Worm (Caenorhabditis elegans) whole organism, late embryonic: Measurements from ENCODE around the gene F59E12.9.

Source experiments
- K09A11.1 ChIP-seq: sonication (generic microtip); optimal IDR thresholded peaks from 2 replicates; lab custom pipeline; 2017; ENCODE audit warnings: antibody characterized with exemption, mild to moderate bottlenecking, missing genetic modification characterization, missing compliant biosample characterization; ENCODE audit not compliant: insufficient read depth
- ahr-1 ChIP-seq: sonication (generic microtip); optimal IDR thresholded peaks from 2 replicates; lab custom pipeline; 2016; ENCODE audit warnings: missing genetic modification characterization, missing compliant biosample characterization
- ceh-14 ChIP-seq: sonication (generic microtip); optimal IDR thresholded peaks from 2 replicates; lab custom pipeline; 2016; ENCODE audit warnings: missing genotype, missing genetic modification characterization, missing compliant biosample characterization
- ceh-19 ChIP-seq: fragments of 200-800 bp; sonication (Bioruptor generic); optimal IDR thresholded peaks from 2 replicates; lab custom pipeline; 2018; ENCODE audit warnings: mild to moderate bottlenecking, missing genetic modification characterization, missing compliant biosample characterization
- ceh-45 ChIP-seq: fragments of 200-800 bp; sonication (Bioruptor generic); IDR thresholded peaks from 2 replicates; pipeline ENCODE4 v1.3.6; 2022; ENCODE audit warnings: missing genetic modification reagents, missing genetic modification characterization, missing compliant biosample characterization
- fkh-10 ChIP-seq: fragments of 150-350 bp; optimal IDR thresholded peaks from 2 replicates; lab custom pipeline; 2014; ENCODE audit warnings: missing biosample characterization, missing genetic modification reagents, missing genetic modification characterization
- hlh-15 ChIP-seq: sonication (generic microtip); optimal IDR thresholded peaks from 2 replicates; lab custom pipeline; 2016; ENCODE audit warnings: missing genetic modification characterization, missing compliant biosample characterization
- hlh-6 ChIP-seq: sonication (generic microtip); optimal IDR thresholded peaks from 2 replicates; lab custom pipeline; 2016; ENCODE audit warnings: missing genotype, missing genetic modification characterization, missing compliant biosample characterization
- nhr-11 ChIP-seq: fragments of 150-350 bp; optimal IDR thresholded peaks from 2 replicates; lab custom pipeline; 2014; ENCODE audit warnings: missing biosample characterization, missing genetic modification characterization
- nhr-232 ChIP-seq: sonication (generic microtip); optimal IDR thresholded peaks from 2 replicates; lab custom pipeline; 2016; ENCODE audit warnings: missing genetic modification characterization, missing compliant biosample characterization
- pag-3 ChIP-seq: sonication (generic microtip); optimal IDR thresholded peaks from 2 replicates; lab custom pipeline; 2016; ENCODE audit warnings: missing compliant biosample characterization, missing genetic modification characterization, borderline replicate concordance
- pros-1 ChIP-seq: fragments of 150-350 bp; optimal IDR thresholded peaks from 2 replicates; lab custom pipeline; 2014; ENCODE audit warnings: missing biosample characterization, missing genetic modification reagents, missing genetic modification characterization
- rnt-1 ChIP-seq: sonication (generic microtip); optimal IDR thresholded peaks from 2 replicates; lab custom pipeline; 2016; ENCODE audit warnings: missing genetic modification characterization, missing compliant biosample characterization

DNA sequence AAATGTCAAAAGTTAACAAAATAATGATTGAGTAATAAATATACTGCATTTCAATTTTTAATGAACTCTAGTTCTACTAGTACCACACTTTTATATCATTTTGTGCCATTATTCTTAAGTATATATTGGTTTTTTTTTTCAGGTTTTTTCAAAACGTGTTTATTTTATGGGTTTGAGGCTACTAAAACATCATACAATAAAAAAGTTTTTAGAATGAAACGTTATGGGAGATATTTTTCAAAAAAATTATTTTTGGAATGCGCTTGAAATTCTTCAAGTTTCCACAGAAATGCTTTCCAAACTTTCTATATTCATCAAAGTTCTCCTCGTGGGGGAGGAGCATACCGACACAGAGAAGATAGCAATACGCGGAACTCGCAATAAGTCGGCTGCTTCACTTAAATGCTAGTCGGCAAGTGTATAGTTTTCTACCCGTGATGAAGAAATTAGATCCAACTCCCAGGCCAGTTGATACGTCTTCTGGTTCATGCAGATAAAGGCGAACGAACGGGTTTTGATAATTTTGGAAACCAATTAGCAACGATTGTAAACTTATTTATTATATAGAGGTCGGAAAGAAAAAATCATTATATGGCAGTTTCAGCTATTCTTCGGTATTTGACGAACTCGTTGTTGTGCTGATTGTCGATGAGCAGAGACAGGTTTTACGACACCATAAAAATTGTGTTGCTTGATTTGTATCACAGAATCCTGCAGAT lies 47.4 kb downstream of the F59E12.9 start, which contains the start of gene C17G10.10:
- TF ChIP-seq ceh-45 (GFP tag; lab: Robert Waterston, UW) (no peak), nhr-232 (no peak), hlh-15 (tag; lab: Kevin White, UChicago) (no peak), ceh-14 (tag; lab: Kevin White, UChicago) (no peak), hlh-6 (tag; lab: Kevin White, UChicago) (no peak), pag-3 (tag; lab: Kevin White, UChicago) (no peak), pros-1 (tag; lab: Kevin White, UChicago) (no peak), K09A11.1 (tag; lab: Kevin White, UChicago) (no peak), ceh-19 (GFP tag; lab: Kevin White, UChicago) (no peak), rnt-1 (tag; lab: Kevin White, UChicago) (no peak), ahr-1 (tag; lab: Kevin White, UChicago) (no peak), fkh-10 (GFP tag; lab: Kevin White, UChicago) (no peak), nhr-11 (tag; lab: Kevin White, UChicago) (no peak)
